Fruit fly (Drosophila melanogaster) whole organism, embryonic: ENCODE measurements around the gene CG2104.
A peak's percentile ranks its signal among the peaks of the same experiment; 100 is the strongest.

ENCODE experiments used
- Atf3 ChIP-seq: fragments of 200-800 bp; sonication (Bioruptor generic); optimal IDR thresholded peaks from 3 replicates; lab custom pipeline; 2016; ENCODE audit warnings: missing biosample characterization, missing genetic modification characterization
- CG10147 ChIP-seq: fragments of 200-800 bp; sonication (Bioruptor generic); optimal IDR thresholded peaks from 2 replicates; lab custom pipeline; 2019; ENCODE audit warnings: missing biosample characterization, mild to moderate bottlenecking, missing genetic modification characterization, moderate library complexity
- CG10209 ChIP-seq: fragments of 200-800 bp; sonication (Bioruptor generic); optimal IDR thresholded peaks from 3 replicates; lab custom pipeline; 2017; ENCODE audit warnings: missing biosample characterization, mild to moderate bottlenecking, missing genetic modification characterization, missing genetic modification reagents
- CG10543 ChIP-seq: fragments of 200-800 bp; sonication (Bioruptor generic); optimal IDR thresholded peaks from 3 replicates; lab custom pipeline; 2017; ENCODE audit warnings: missing biosample characterization, mild to moderate bottlenecking, missing genetic modification characterization, moderate library complexity
- CG11247 ChIP-seq: fragments of 200-800 bp; sonication (Bioruptor generic); IDR thresholded peaks from 2 replicates; pipeline ENCODE4 v1.3.6; 2022; ENCODE audit warnings: missing biosample characterization, missing genetic modification characterization
- CG11456 ChIP-seq: fragments of 200-800 bp; sonication (Bioruptor generic); IDR thresholded peaks from 3 replicates; pipeline ENCODE4 v1.3.6; 2022; ENCODE audit warnings: missing biosample characterization, missing genetic modification characterization
- CG11504 ChIP-seq: fragments of 200-800 bp; sonication (Bioruptor generic); optimal IDR thresholded peaks from 3 replicates; lab custom pipeline; 2019; ENCODE audit warnings: missing biosample characterization, mild to moderate bottlenecking, missing genetic modification characterization, moderate library complexity
- CG12219 ChIP-seq: fragments of 200-800 bp; sonication (Bioruptor generic); optimal IDR thresholded peaks from 3 replicates; lab custom pipeline; 2018; ENCODE audit warnings: missing biosample characterization, mild to moderate bottlenecking, missing genetic modification characterization
- CG12744 ChIP-seq: fragments of 200-800 bp; sonication (Bioruptor generic); optimal IDR thresholded peaks from 2 replicates; lab custom pipeline; 2016; ENCODE audit warnings: missing biosample characterization, missing genetic modification characterization
- CG13424 ChIP-seq: fragments of 200-800 bp; sonication (Bioruptor generic); optimal IDR thresholded peaks from 2 replicates; lab custom pipeline; 2019; ENCODE audit warnings: missing biosample characterization, mild to moderate bottlenecking, missing genetic modification characterization, moderate library complexity
- CG13624 ChIP-seq: fragments of 200-800 bp; sonication (Bioruptor generic); optimal IDR thresholded peaks from 2 replicates; lab custom pipeline; 2016; ENCODE audit warnings: missing biosample characterization, missing genetic modification characterization
- CG14710 ChIP-seq: fragments of 200-800 bp; sonication (Bioruptor generic); optimal IDR thresholded peaks from 3 replicates; lab custom pipeline; 2019; ENCODE audit warnings: missing biosample characterization, mild to moderate bottlenecking, missing genetic modification characterization, moderate library complexity
- CG17328 ChIP-seq: fragments of 200-800 bp; sonication (Bioruptor generic); IDR thresholded peaks from 2 replicates; pipeline ENCODE4 v1.3.6; 2022; ENCODE audit warnings: missing biosample characterization, missing genetic modification characterization
- CG17385 ChIP-seq: fragments of 200-800 bp; sonication (Bioruptor generic); optimal IDR thresholded peaks from 3 replicates; lab custom pipeline; 2018; ENCODE audit warnings: missing biosample characterization, mild to moderate bottlenecking, missing genetic modification characterization
- CG17802 ChIP-seq: fragments of 200-800 bp; sonication (Bioruptor generic); optimal IDR thresholded peaks from 2 replicates; lab custom pipeline; 2018; ENCODE audit warnings: missing biosample characterization, mild to moderate bottlenecking, missing genetic modification characterization, moderate library complexity
- CG17912 ChIP-seq: fragments of 200-800 bp; sonication (Bioruptor generic); optimal IDR thresholded peaks from 2 replicates; lab custom pipeline; 2018; ENCODE audit warnings: missing biosample characterization, mild to moderate bottlenecking, missing genetic modification characterization
- CG2712 ChIP-seq: fragments of 200-800 bp; optimal IDR thresholded peaks from 3 replicates; lab custom pipeline; 2019; ENCODE audit warnings: missing biosample characterization, mild to moderate bottlenecking, missing genetic modification characterization, moderate library complexity
- CG3407 ChIP-seq: fragments of 200-800 bp; sonication (Bioruptor generic); optimal IDR thresholded peaks from 2 replicates; lab custom pipeline; 2018; ENCODE audit warnings: missing biosample characterization, mild to moderate bottlenecking, missing genetic modification characterization
- CG3838 ChIP-seq: fragments of 200-800 bp; sonication (Bioruptor generic); optimal IDR thresholded peaks from 3 replicates; lab custom pipeline; 2016; ENCODE audit warnings: missing biosample characterization, missing genetic modification characterization
- CG4730 ChIP-seq: fragments of 200-800 bp; sonication (Bioruptor generic); IDR thresholded peaks from 2 replicates; pipeline ENCODE4 v1.3.6; 2022; ENCODE audit warnings: missing biosample characterization, missing genetic modification characterization
- Chrac-16 ChIP-seq: fragments of 200-800 bp; sonication (Bioruptor generic); optimal IDR thresholded peaks from 3 replicates; lab custom pipeline; 2016; ENCODE audit warnings: missing biosample characterization, missing genetic modification characterization
- CrebB ChIP-seq: fragments of 200-800 bp; sonication (Bioruptor generic); optimal IDR thresholded peaks from 3 replicates; lab custom pipeline; 2018; ENCODE audit warnings: missing biosample characterization, mild to moderate bottlenecking, missing genetic modification characterization
- D19A ChIP-seq: fragments of 200-800 bp; optimal IDR thresholded peaks from 3 replicates; lab custom pipeline; 2019; ENCODE audit warnings: missing biosample characterization, mild to moderate bottlenecking, missing genetic modification characterization, moderate library complexity
- Dfd ChIP-seq, 2 experiments: fragments of >200 bp; optimal IDR thresholded peaks; 2 replicates each; lab custom pipeline; 2017; ENCODE audit warnings: missing biosample characterization in 2 of 2, missing genetic modification characterization in 2 of 2
- E2f1 ChIP-seq: fragments of 200-800 bp; sonication (Bioruptor generic); IDR thresholded peaks from 2 replicates; pipeline ENCODE4 v1.3.6; 2022; ENCODE audit warnings: missing biosample characterization, missing genetic modification characterization
- GATAe ChIP-seq: fragments of 200-800 bp; sonication (Bioruptor generic); conservative IDR thresholded peaks from 2 replicates; pipeline ENCODE4 v1.3.6; 2022; ENCODE audit warnings: missing biosample characterization, missing genetic modification characterization
- H2.0 ChIP-seq: fragments of 200-800 bp; sonication (Bioruptor generic); IDR thresholded peaks from 2 replicates; pipeline ENCODE4 v1.3.6; 2022; ENCODE audit warnings: missing biosample characterization, missing genetic modification characterization
- HmgZ ChIP-seq: fragments of 200-800 bp; sonication (Bioruptor generic); optimal IDR thresholded peaks from 2 replicates; lab custom pipeline; 2018; ENCODE audit warnings: missing biosample characterization, mild to moderate bottlenecking, missing genetic modification characterization
- Hr51 ChIP-seq, 2 experiments: fragments of 200-800 bp; sonication (Bioruptor generic); optimal IDR thresholded peaks; 2 replicates in 1 of 2; 3 replicates in 1 of 2; lab custom pipeline; 2016 to 2018; ENCODE audit warnings: missing biosample characterization in 2 of 2, missing genetic modification characterization in 2 of 2, mild to moderate bottlenecking in 1 of 2, moderate library complexity in 1 of 2
- Hr78 ChIP-seq, 2 experiments: fragments of 200-800 bp in 1 of 2; fragments of >200 bp in 1 of 2; sonication (Bioruptor generic) in 1 of 2; optimal IDR thresholded peaks; 2 replicates each; lab custom pipeline; 2017 to 2019; ENCODE audit warnings: missing biosample characterization in 2 of 2, missing genetic modification characterization in 2 of 2, mild to moderate bottlenecking in 1 of 2, moderate library complexity in 1 of 2
- Mrtf ChIP-seq: fragments of 200-800 bp; sonication (Bioruptor generic); IDR thresholded peaks from 3 replicates; pipeline ENCODE4 v1.3.6; 2022; ENCODE audit warnings: missing biosample characterization, missing genetic modification characterization
- PHDP ChIP-seq: fragments of 200-800 bp; sonication (Bioruptor generic); optimal IDR thresholded peaks from 3 replicates; lab custom pipeline; 2018; ENCODE audit warnings: missing biosample characterization, mild to moderate bottlenecking, missing genetic modification characterization, moderate library complexity
- Spps ChIP-seq: fragments of 200-800 bp; sonication (Bioruptor generic); optimal IDR thresholded peaks from 2 replicates; lab custom pipeline; 2018; ENCODE audit warnings: missing biosample characterization, mild to moderate bottlenecking, missing genetic modification characterization
- Taf1 ChIP-seq: fragments of 200-800 bp; sonication (Bioruptor generic); IDR thresholded peaks from 2 replicates; pipeline ENCODE4 v1.3.6; 2022; ENCODE audit warnings: missing biosample characterization, missing genetic modification characterization
- ara ChIP-seq: fragments of 200-800 bp; sonication (Bioruptor generic); IDR thresholded peaks from 2 replicates; pipeline ENCODE4 v1.3.6; 2022; ENCODE audit warnings: missing biosample characterization, missing genetic modification characterization
- bsh ChIP-seq, 2 experiments: fragments of 200-800 bp; sonication (Bioruptor generic); optimal IDR thresholded peaks; 2 replicates each; lab custom pipeline; 2017 to 2018; ENCODE audit warnings: mild to moderate bottlenecking in 2 of 2, missing biosample characterization in 2 of 2, missing genetic modification characterization in 2 of 2, moderate library complexity in 1 of 2
- cg ChIP-seq: fragments of 200-800 bp; sonication (Bioruptor generic); optimal IDR thresholded peaks from 3 replicates; lab custom pipeline; 2019; ENCODE audit warnings: missing biosample characterization, mild to moderate bottlenecking, missing genetic modification characterization, moderate library complexity
- danr ChIP-seq: fragments of 200-800 bp; sonication (Bioruptor generic); IDR thresholded peaks from 2 replicates; pipeline ENCODE4 v1.3.6; 2022; ENCODE audit warnings: missing biosample characterization, missing genetic modification characterization
- dati ChIP-seq: fragments of 200-800 bp; sonication (Bioruptor generic); IDR thresholded peaks from 2 replicates; pipeline ENCODE4 v1.3.6; 2022; ENCODE audit warnings: missing biosample characterization, missing genetic modification characterization
- dmrt99B ChIP-seq: fragments of 200-800 bp; sonication (Bioruptor generic); optimal IDR thresholded peaks from 2 replicates; lab custom pipeline; 2018; ENCODE audit warnings: missing biosample characterization, mild to moderate bottlenecking, missing genetic modification characterization, moderate library complexity
- gro ChIP-seq: fragments of 200-800 bp; sonication (Bioruptor generic); optimal IDR thresholded peaks from 2 replicates; lab custom pipeline; 2016; ENCODE audit warnings: missing biosample characterization, missing genetic modification characterization
- ham ChIP-seq: fragments of 200-800 bp; sonication (Bioruptor generic); IDR thresholded peaks from 2 replicates; pipeline ENCODE4 v1.3.6; 2022; ENCODE audit warnings: missing biosample characterization, missing genetic modification characterization
- hb ChIP-seq: fragments of 200-800 bp; sonication (Bioruptor generic); IDR thresholded peaks from 3 replicates; pipeline ENCODE4 v1.3.6; 2022; ENCODE audit warnings: missing biosample characterization, missing genetic modification characterization; ENCODE audit not compliant: partially characterized antibody
- nom ChIP-seq: fragments of 200-800 bp; sonication (Bioruptor generic); optimal IDR thresholded peaks from 2 replicates; lab custom pipeline; 2017; ENCODE audit warnings: missing biosample characterization, missing genetic modification characterization, mild to moderate bottlenecking, moderate library complexity, missing genetic modification reagents
- oc ChIP-seq: fragments of 200-800 bp; sonication (Bioruptor generic); optimal IDR thresholded peaks from 2 replicates; lab custom pipeline; 2018; ENCODE audit warnings: missing biosample characterization, mild to moderate bottlenecking, missing genetic modification characterization, moderate library complexity
- onecut ChIP-seq: fragments of 200-800 bp; sonication (Bioruptor generic); IDR thresholded peaks from 2 replicates; pipeline ENCODE4 v1.3.6; 2022; ENCODE audit warnings: missing biosample characterization, missing genetic modification characterization
- phol ChIP-seq: fragments of 200-800 bp; sonication (Bioruptor generic); optimal IDR thresholded peaks from 3 replicates; lab custom pipeline; 2018; ENCODE audit warnings: missing biosample characterization, mild to moderate bottlenecking, missing genetic modification characterization, moderate library complexity
- sug ChIP-seq: fragments of 200-800 bp; optimal IDR thresholded peaks from 2 replicates; lab custom pipeline; 2019; ENCODE audit warnings: missing biosample characterization, mild to moderate bottlenecking, missing genetic modification characterization, moderate library complexity
- usp ChIP-seq: fragments of >200 bp; optimal IDR thresholded peaks from 2 replicates; lab custom pipeline; 2017; ENCODE audit warnings: missing biosample characterization, missing genetic modification characterization

CG2104 gene

DNA sequence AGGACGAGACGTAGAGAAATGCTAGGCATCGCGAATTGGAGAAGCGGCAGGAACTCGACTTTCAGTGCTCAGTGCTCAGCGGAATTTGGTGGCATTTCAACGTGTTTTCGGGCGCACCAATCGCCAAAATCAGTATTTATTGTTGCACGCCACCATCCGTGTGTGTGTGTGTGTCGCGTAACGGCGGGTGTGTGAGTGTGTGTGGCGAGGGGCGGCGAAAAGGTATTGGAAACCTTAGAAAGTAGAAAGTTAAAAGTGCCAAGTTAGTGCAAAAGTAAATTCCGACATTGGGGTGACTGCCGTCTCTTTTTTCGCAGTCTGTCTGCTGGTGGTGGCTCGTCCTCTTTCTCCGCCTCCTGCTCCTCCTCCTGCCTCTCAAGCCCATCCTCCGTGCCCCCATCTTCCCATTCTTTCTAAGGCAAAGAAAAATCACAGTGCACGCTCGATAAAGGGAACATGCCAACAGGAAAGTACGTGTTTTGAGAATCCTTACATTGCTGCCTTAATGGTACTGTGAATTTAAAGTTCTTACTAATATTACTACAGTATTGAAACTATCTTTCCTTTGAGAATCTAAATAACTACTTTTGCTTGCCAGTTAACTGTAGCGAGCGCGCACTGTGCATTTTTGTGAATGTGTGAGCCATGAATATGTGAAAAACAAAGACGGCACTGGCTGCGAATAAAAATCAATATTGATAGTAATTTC is 6.9 kb downstream of the CG2104 start (continued):
- TF ChIP-seq CG10147 (peak; percentile 35), hb (GFP tag; lab: Robert Waterston, UW) (no peak), CG10543 (peak; percentile 48), Mrtf (GFP tag; lab: Robert Waterston, UW) (peak; percentile 37; the same call in 1 of the 3 replicates), CG11456 (GFP tag; lab: Robert Waterston, UW) (no peak), CG12219 (peak; percentile 37), CG17912 (GFP tag; lab: Kevin White, UChicago) (no peak), H2.0 (GFP tag; lab: Robert Waterston, UW) (peak; percentile 39; the same call in 1 of the 2 replicates), CG11247 (peak; percentile 40; the same call in 1 of the 2 replicates), CG3838 (GFP tag; lab: Kevin White, UChicago) (no peak), dati (no peak), CG10209 (peak; percentile 42), onecut (no peak; the same call in 1 of the 2 replicates), CG17385 (peak; percentile 25), HmgZ (no peak), CrebB (no peak), CG12744 (no peak), D19A (tag; lab: Kevin White, UChicago) (peak; percentile 43), Atf3 (GFP tag; lab: Kevin White, UChicago) (no peak), E2f1 (GFP tag; lab: Robert Waterston, UW) (peak; percentile 40; the same call in 1 of the 2 replicates), Hr78 (GFP tag; optimal IDR thresholded peaks at IDR 0.05; lab: Kevin White, UChicago) (no peak), CG13424 (tag; lab: Kevin White, UChicago) (peak; percentile 58), CG11504 (tag; lab: Kevin White, UChicago) (peak; percentile 72), CG17328 (GFP tag; lab: Robert Waterston, UW) (0 out of 2 replicates have a peak, but pooled peaks have one; percentile 31), PHDP (tag; lab: Kevin White, UChicago) (peak; percentile 45), CG13624 (GFP tag; lab: Kevin White, UChicago) (peak; percentile 50), Dfd (GFP tag; optimal IDR thresholded peaks at IDR 0.05; lab: Kevin White, UChicago) (no peak), GATAe (no peak), oc (no peak), CG14710 (no peak), Spps (tag; lab: Kevin White, UChicago) (no peak), Chrac-16 (GFP tag; lab: Kevin White, UChicago) (peak; percentile 18), CG3407 (GFP tag; lab: Kevin White, UChicago) (no peak), Hr51 (GFP tag; optimal IDR thresholded peaks at IDR 0.05; lab: Kevin White, UChicago) (peak in 1 of 2 experiments; percentile 62), dmrt99B (tag; lab: Kevin White, UChicago) (peak; percentile 77), usp (GFP tag; lab: Kevin White, UChicago) (no peak), nom (no peak), ham (GFP tag; lab: Robert Waterston, UW) (no peak), cg (GFP tag; lab: Kevin White, UChicago) (peak; percentile 60), bsh (GFP tag; optimal IDR thresholded peaks at IDR 0.05; lab: Kevin White, UChicago) (peak in 1 of 2 experiments; percentile 45), Taf1 (GFP tag; lab: Robert Waterston, UW) (no peak), CG4730 (peak; percentile 43; the same call in 1 of the 2 replicates), CG2712 (tag; lab: Kevin White, UChicago) (peak; percentile 61), gro (GFP tag; lab: Kevin White, UChicago) (no peak), danr (no peak), CG17802 (tag; lab: Kevin White, UChicago) (no peak), phol (tag; lab: Kevin White, UChicago) (peak; percentile 46), ara (GFP tag; lab: Robert Waterston, UW) (no peak), sug (peak; percentile 51)
